Worm (Caenorhabditis elegans) whole organism, mixed stage, embryonic: ENCODE measurements around the gene grd-9.

Experiments used
- blmp-1 ChIP-seq: fragments of 150-350 bp; optimal IDR thresholded peaks from 2 replicates; lab custom pipeline; 2014; ENCODE audit warnings: missing biosample characterization, missing genetic modification characterization
- ces-1 ChIP-seq: fragments of 150-350 bp; optimal IDR thresholded peaks from 2 replicates; lab custom pipeline; 2014; ENCODE audit warnings: missing biosample characterization, missing genetic modification reagents, missing genetic modification characterization
- mab-5 ChIP-seq: fragments of 150-350 bp; optimal IDR thresholded peaks from 2 replicates; lab custom pipeline; 2014; ENCODE audit warnings: missing biosample characterization, missing genetic modification characterization
- mep-1 ChIP-seq: fragments of 150-350 bp; optimal IDR thresholded peaks from 2 replicates; lab custom pipeline; 2017; ENCODE audit warnings: missing biosample characterization, missing genetic modification reagents, missing genetic modification characterization, inconsistent platforms
- nhr-12 ChIP-seq: fragments of 150-350 bp; optimal IDR thresholded peaks from 2 replicates; lab custom pipeline; 2014; ENCODE audit warnings: missing biosample characterization, missing genetic modification characterization
- nhr-237 ChIP-seq: fragments of 150-350 bp; optimal IDR thresholded peaks from 2 replicates; lab custom pipeline; 2014; ENCODE audit warnings: missing biosample characterization, missing genetic modification characterization
- nhr-76 ChIP-seq: sonication (generic microtip); optimal IDR thresholded peaks from 2 replicates; lab custom pipeline; 2017; ENCODE audit warnings: missing biosample characterization, missing genetic modification characterization
- pha-4 ChIP-seq: fragments of 150-350 bp; optimal IDR thresholded peaks from 2 replicates; lab custom pipeline; 2018; ENCODE audit warnings: missing biosample characterization, missing genetic modification reagents, missing genetic modification characterization
- snpc-4 ChIP-seq: fragments of 150-350 bp; optimal IDR thresholded peaks from 2 replicates; lab custom pipeline; 2014; ENCODE audit warnings: missing biosample characterization, missing genetic modification characterization
- unc-39 ChIP-seq: fragments of 150-350 bp; optimal IDR thresholded peaks from 2 replicates; lab custom pipeline; 2014; ENCODE audit warnings: missing biosample characterization, missing genetic modification characterization
- unc-62 ChIP-seq: fragments of 150-350 bp; optimal IDR thresholded peaks from 2 replicates; lab custom pipeline; 2014; ENCODE audit warnings: missing biosample characterization, missing genetic modification reagents, missing genetic modification characterization

DNA sequence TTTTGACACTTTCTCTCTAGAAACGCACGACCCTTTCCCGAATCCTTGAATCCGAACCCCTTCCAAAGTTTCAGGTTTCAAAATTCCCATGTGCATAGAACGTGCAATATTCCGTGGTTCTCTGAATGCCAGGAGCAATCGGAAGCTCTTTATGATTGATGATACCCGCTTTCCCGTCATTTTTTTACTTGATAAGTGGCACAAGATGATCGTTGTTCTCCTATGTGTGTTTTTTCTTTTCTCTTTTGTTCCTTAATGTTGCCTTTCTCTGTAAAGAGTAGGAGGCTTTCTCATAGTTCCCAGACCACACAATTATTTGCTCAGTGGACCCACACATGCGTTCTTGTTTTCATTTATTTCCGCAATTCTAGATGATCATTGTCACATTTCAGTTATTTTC is 6.3 kb upstream of the grd-9 start:
- TF ChIP-seq ces-1 (no peak), nhr-76 (no peak), unc-39 (tag; lab: Kevin White, UChicago) (no peak), pha-4 (no peak), nhr-237 (tag; lab: Kevin White, UChicago) (no peak), blmp-1 (tag; lab: Kevin White, UChicago) (no peak), snpc-4 (tag; lab: Kevin White, UChicago) (no peak), nhr-12 (tag; lab: Kevin White, UChicago) (no peak), mep-1 (tag; lab: Kevin White, UChicago) (no peak), unc-62 (GFP tag; lab: Kevin White, UChicago) (no peak), mab-5 (tag; lab: Kevin White, UChicago) (no peak)
